Worm (Caenorhabditis elegans) whole organism, young adult: Measurements from ENCODE around the gene Y39A1A.17.

Experiments
- F23B12.7 ChIP-seq: sonication (generic microtip); optimal IDR thresholded peaks from 2 replicates; lab custom pipeline; 2017; ENCODE audit warnings: missing genetic modification characterization, mild to moderate bottlenecking, missing compliant biosample characterization, antibody characterized with exemption, moderate library complexity; ENCODE audit not compliant: insufficient read depth
- bed-2 ChIP-seq: fragments of 200-800 bp; sonication (Bioruptor generic); IDR thresholded peaks from 2 replicates; pipeline ENCODE4 v1.3.6; 2022; ENCODE audit warnings: missing genetic modification reagents, missing genetic modification characterization, missing compliant biosample characterization
- cebp-2 ChIP-seq: fragments of 200-800 bp; sonication (Bioruptor generic); IDR thresholded peaks from 2 replicates; pipeline ENCODE4 v1.3.6; 2022; ENCODE audit warnings: missing genetic modification characterization, missing compliant biosample characterization
- die-1 ChIP-seq: sonication (generic microtip); optimal IDR thresholded peaks from 2 replicates; lab custom pipeline; 2016; ENCODE audit warnings: missing genotype, mild to moderate bottlenecking, missing genetic modification characterization, missing compliant biosample characterization
- lin-35 ChIP-seq, 3 experiments: fragments of 150-350 bp in 2 of 3; sonication (generic microtip) in 1 of 3; optimal IDR thresholded peaks; 2 replicates each; lab custom pipeline; 2014 to 2018; ENCODE audit warnings: missing biosample characterization in 3 of 3, missing genetic modification characterization in 3 of 3, missing genetic modification reagents in 3 of 3
- mxl-1 ChIP-seq: sonication (generic microtip); optimal IDR thresholded peaks from 2 replicates; lab custom pipeline; 2016; ENCODE audit warnings: missing genetic modification characterization, missing compliant biosample characterization
- nfya-1 ChIP-seq: sonication (generic microtip); optimal IDR thresholded peaks from 2 replicates; lab custom pipeline; 2017; ENCODE audit warnings: antibody characterized with exemption, missing compliant biosample characterization, missing genetic modification characterization, borderline replicate concordance; ENCODE audit not compliant: insufficient read depth
- nhr-90 ChIP-seq: sonication (generic microtip); optimal IDR thresholded peaks from 2 replicates; lab custom pipeline; 2016; ENCODE audit warnings: missing genotype, mild to moderate bottlenecking, missing genetic modification characterization, missing compliant biosample characterization
- zim-3 ChIP-seq: sonication (generic microtip); optimal IDR thresholded peaks from 2 replicates; lab custom pipeline; 2017; ENCODE audit warnings: mild to moderate bottlenecking, missing genetic modification characterization, moderate library complexity, missing compliant biosample characterization

ce11 chrIII:10689057-10689456, 1.9 kb downstream of the Y39A1A.17 start, which contains the start of gene Y39A1A.31:
- TF ChIP-seq cebp-2 (GFP tag; lab: Robert Waterston, UW) (no peak), bed-2 (no peak), F23B12.7 (no peak), zim-3 (no peak), lin-35 (GFP tag; optimal IDR thresholded peaks at IDR 0.05; lab: Kevin White, UChicago) (no peak), die-1 (tag; lab: Kevin White, UChicago) (no peak), nfya-1 (tag; lab: Kevin White, UChicago) (no peak), nhr-90 (tag; lab: Kevin White, UChicago) (no peak), mxl-1 (tag; lab: Kevin White, UChicago) (no peak)
